Fruit fly (Drosophila melanogaster) whole organism, embryonic: ENCODE data around the gene PGRP-LE.

Experiments
- Ada2b ChIP-seq: fragments of 200-800 bp; sonication (Bioruptor generic); IDR thresholded peaks from 2 replicates; pipeline ENCODE4 v1.3.6; 2022; ENCODE audit warnings: missing biosample characterization, missing genetic modification characterization
- Blimp-1 ChIP-seq: fragments of 200-800 bp; sonication (Bioruptor generic); optimal IDR thresholded peaks from 3 replicates; lab custom pipeline; 2018; ENCODE audit warnings: missing biosample characterization, missing genetic modification characterization, mild to moderate bottlenecking, moderate library complexity, missing genetic modification reagents
- CG10431 ChIP-seq: fragments of 200-800 bp; sonication (Bioruptor generic); optimal IDR thresholded peaks from 3 replicates; lab custom pipeline; 2018; ENCODE audit warnings: missing biosample characterization, mild to moderate bottlenecking, missing genetic modification characterization
- CG11560 ChIP-seq: fragments of 200-800 bp; sonication (Bioruptor generic); IDR thresholded peaks from 3 replicates; pipeline ENCODE4 v1.3.6; 2022; ENCODE audit warnings: missing biosample characterization, missing genetic modification characterization
- CG15601 ChIP-seq: fragments of 200-800 bp; sonication (Bioruptor generic); optimal IDR thresholded peaks from 3 replicates; lab custom pipeline; 2019; ENCODE audit warnings: missing biosample characterization, mild to moderate bottlenecking, missing genetic modification characterization, moderate library complexity
- CG1603 ChIP-seq: fragments of 200-800 bp; sonication (Bioruptor generic); optimal IDR thresholded peaks from 2 replicates; lab custom pipeline; 2019; ENCODE audit warnings: missing biosample characterization, mild to moderate bottlenecking, missing genetic modification characterization, moderate library complexity
- CG17328 ChIP-seq: fragments of 200-800 bp; sonication (Bioruptor generic); IDR thresholded peaks from 2 replicates; pipeline ENCODE4 v1.3.6; 2022; ENCODE audit warnings: missing biosample characterization, missing genetic modification characterization
- CG17802 ChIP-seq: fragments of 200-800 bp; sonication (Bioruptor generic); optimal IDR thresholded peaks from 2 replicates; lab custom pipeline; 2018; ENCODE audit warnings: missing biosample characterization, mild to moderate bottlenecking, missing genetic modification characterization, moderate library complexity
- CG18619 ChIP-seq: fragments of 200-800 bp; sonication (Bioruptor generic); optimal IDR thresholded peaks from 3 replicates; lab custom pipeline; 2017; ENCODE audit warnings: missing biosample characterization, mild to moderate bottlenecking, missing genetic modification characterization
- CG2678 ChIP-seq: fragments of 200-800 bp; sonication (Bioruptor generic); optimal IDR thresholded peaks from 3 replicates; lab custom pipeline; 2019; ENCODE audit warnings: missing biosample characterization, mild to moderate bottlenecking, missing genetic modification characterization, moderate library complexity
- CG3407 ChIP-seq: fragments of 200-800 bp; sonication (Bioruptor generic); optimal IDR thresholded peaks from 2 replicates; lab custom pipeline; 2018; ENCODE audit warnings: missing biosample characterization, mild to moderate bottlenecking, missing genetic modification characterization
- CG34224 ChIP-seq: fragments of 200-800 bp; sonication (Bioruptor generic); IDR thresholded peaks from 3 replicates; pipeline ENCODE4 v1.3.6; 2022; ENCODE audit warnings: missing biosample characterization, missing genetic modification characterization; ENCODE audit not compliant: partially characterized antibody
- CG43689 ChIP-seq: fragments of 200-800 bp; sonication (Bioruptor generic); IDR thresholded peaks from 2 replicates; pipeline ENCODE4 v1.3.6; 2022; ENCODE audit warnings: missing biosample characterization, missing genetic modification characterization
- CG7786 ChIP-seq: fragments of 200-800 bp; sonication (Bioruptor generic); optimal IDR thresholded peaks from 2 replicates; lab custom pipeline; 2016; ENCODE audit warnings: missing biosample characterization, missing genetic modification characterization
- CG7987 ChIP-seq: fragments of 200-800 bp; sonication (Bioruptor generic); optimal IDR thresholded peaks from 2 replicates; lab custom pipeline; 2018; ENCODE audit warnings: missing biosample characterization, mild to moderate bottlenecking, missing genetic modification characterization, moderate library complexity
- CG8478 ChIP-seq: fragments of >200 bp; optimal IDR thresholded peaks from 2 replicates; lab custom pipeline; 2018
- CG8765 ChIP-seq: fragments of 200-800 bp; sonication (Bioruptor generic); IDR thresholded peaks from 2 replicates; pipeline ENCODE4 v1.3.6; 2022; ENCODE audit warnings: missing biosample characterization, missing genetic modification characterization
- Dll ChIP-seq: fragments of 200-800 bp; sonication (Bioruptor generic); IDR thresholded peaks from 4 replicates; pipeline ENCODE4 v1.3.6; 2022; ENCODE audit warnings: missing biosample characterization, missing genetic modification characterization; ENCODE audit not compliant: partially characterized antibody
- Doc3 ChIP-seq: fragments of 200-800 bp; sonication (Bioruptor generic); IDR thresholded peaks from 3 replicates; pipeline ENCODE4 v1.3.6; 2022; ENCODE audit warnings: missing biosample characterization, missing genetic modification characterization; ENCODE audit not compliant: partially characterized antibody
- Dp ChIP-seq: fragments of 200-800 bp; sonication (Bioruptor generic); optimal IDR thresholded peaks from 2 replicates; lab custom pipeline; 2018; ENCODE audit warnings: missing biosample characterization, mild to moderate bottlenecking, missing genetic modification characterization, moderate library complexity
- Fer2 ChIP-seq: fragments of 200-800 bp; sonication (Bioruptor generic); optimal IDR thresholded peaks from 2 replicates; lab custom pipeline; 2018; ENCODE audit warnings: missing biosample characterization, mild to moderate bottlenecking, missing genetic modification characterization, moderate library complexity
- Fer3 ChIP-seq: fragments of 200-800 bp; sonication (Bioruptor generic); optimal IDR thresholded peaks from 2 replicates; lab custom pipeline; 2018; ENCODE audit warnings: missing biosample characterization, mild to moderate bottlenecking, missing genetic modification characterization, moderate library complexity
- Gsc ChIP-seq: fragments of 200-800 bp; sonication (Bioruptor generic); IDR thresholded peaks from 2 replicates; pipeline ENCODE4 v1.3.6; 2022; ENCODE audit warnings: missing biosample characterization, missing genetic modification characterization
- Hand ChIP-seq: fragments of 200-800 bp; sonication (Bioruptor generic); optimal IDR thresholded peaks from 2 replicates; lab custom pipeline; 2017; ENCODE audit warnings: mild to moderate bottlenecking, missing biosample characterization, missing genetic modification reagents, missing genetic modification characterization
- Hey ChIP-seq: fragments of 200-800 bp; sonication (Bioruptor generic); optimal IDR thresholded peaks from 3 replicates; lab custom pipeline; 2018; ENCODE audit warnings: missing biosample characterization, mild to moderate bottlenecking, missing genetic modification characterization
- MESR4 ChIP-seq: fragments of 200-800 bp; sonication (Bioruptor generic); optimal IDR thresholded peaks from 2 replicates; lab custom pipeline; 2018; ENCODE audit warnings: missing biosample characterization, mild to moderate bottlenecking, missing genetic modification characterization, moderate library complexity
- Max ChIP-seq: fragments of 200-800 bp; sonication (Bioruptor generic); optimal IDR thresholded peaks from 2 replicates; lab custom pipeline; 2016; ENCODE audit warnings: missing biosample characterization, mild to moderate bottlenecking, missing genetic modification characterization
- NFAT ChIP-seq: fragments of 200-800 bp; sonication (Bioruptor generic); IDR thresholded peaks from 2 replicates; pipeline ENCODE4 v1.3.6; 2022; ENCODE audit warnings: missing biosample characterization, missing genetic modification characterization
- Optix ChIP-seq: fragments of 200-800 bp; sonication (Bioruptor generic); IDR thresholded peaks from 3 replicates; pipeline ENCODE4 v1.3.6; 2022; ENCODE audit warnings: missing biosample characterization, missing genetic modification characterization
- Rx ChIP-seq: fragments of 200-800 bp; sonication (Bioruptor generic); IDR thresholded peaks from 2 replicates; pipeline ENCODE4 v1.3.6; 2022; ENCODE audit warnings: missing biosample characterization, missing genetic modification characterization
- Scr ChIP-seq: fragments of 200-800 bp; sonication (Bioruptor generic); IDR thresholded peaks from 2 replicates; pipeline ENCODE4 v1.3.6; 2022; ENCODE audit warnings: missing biosample characterization, missing genetic modification characterization; ENCODE audit not compliant: partially characterized antibody
- Side ChIP-seq: fragments of 200-800 bp; sonication (Bioruptor generic); optimal IDR thresholded peaks from 2 replicates; lab custom pipeline; 2016; ENCODE audit warnings: missing biosample characterization, missing genetic modification characterization
- Taf1 ChIP-seq: fragments of 200-800 bp; sonication (Bioruptor generic); IDR thresholded peaks from 2 replicates; pipeline ENCODE4 v1.3.6; 2022; ENCODE audit warnings: missing biosample characterization, missing genetic modification characterization
- Tbp ChIP-seq: fragments of >200 bp; optimal IDR thresholded peaks from 2 replicates; lab custom pipeline; 2018; ENCODE audit warnings: missing biosample characterization, missing genetic modification characterization
- Trl ChIP-seq, 3 experiments: fragments of >200 bp in 2 of 3; fragments of 200-800 bp in 1 of 3; sonication (Bioruptor generic) in 1 of 3; optimal IDR thresholded peaks; 2 replicates in 1 of 3; 3 replicates in 2 of 3; lab custom pipeline; 2016 to 2017; ENCODE audit warnings: missing biosample characterization in 1 of 3, missing genetic modification characterization in 1 of 3
- al ChIP-seq: fragments of 200-800 bp; sonication (Bioruptor generic); IDR thresholded peaks from 2 replicates; pipeline ENCODE4 v1.3.6; 2022; ENCODE audit warnings: missing biosample characterization, missing genetic modification characterization
- br ChIP-seq: fragments of >200 bp; optimal IDR thresholded peaks from 2 replicates; lab custom pipeline; 2017
- cad ChIP-seq: fragments of >200 bp; optimal IDR thresholded peaks from 2 replicates; lab custom pipeline; 2017; ENCODE audit warnings: missing biosample characterization, missing genetic modification characterization
- cg ChIP-seq: fragments of 200-800 bp; sonication (Bioruptor generic); optimal IDR thresholded peaks from 3 replicates; lab custom pipeline; 2019; ENCODE audit warnings: missing biosample characterization, mild to moderate bottlenecking, missing genetic modification characterization, moderate library complexity
- chinmo ChIP-seq: fragments of 200-800 bp; sonication (Bioruptor generic); IDR thresholded peaks from 4 replicates; pipeline ENCODE4 v1.3.6; 2022; ENCODE audit warnings: missing biosample characterization, missing genetic modification characterization; ENCODE audit not compliant: partially characterized antibody
- disco-r ChIP-seq: fragments of 200-800 bp; sonication (Bioruptor generic); optimal IDR thresholded peaks from 2 replicates; lab custom pipeline; 2016; ENCODE audit warnings: missing biosample characterization, missing genetic modification characterization
- esg ChIP-seq: fragments of 200-800 bp; sonication (Bioruptor generic); conservative IDR thresholded peaks from 2 replicates; pipeline ENCODE4 v1.3.6; 2022; ENCODE audit warnings: missing biosample characterization, missing genetic modification characterization
- h ChIP-seq: fragments of >200 bp; optimal IDR thresholded peaks from 2 replicates; lab custom pipeline; 2017
- hb ChIP-seq: fragments of 200-800 bp; sonication (Bioruptor generic); IDR thresholded peaks from 3 replicates; pipeline ENCODE4 v1.3.6; 2022; ENCODE audit warnings: missing biosample characterization, missing genetic modification characterization; ENCODE audit not compliant: partially characterized antibody
- ind ChIP-seq: fragments of 200-800 bp; sonication (Bioruptor generic); optimal IDR thresholded peaks from 3 replicates; lab custom pipeline; 2016; ENCODE audit warnings: missing biosample characterization, missing genetic modification characterization
- kni ChIP-seq: fragments of 200-800 bp; sonication (Bioruptor generic); optimal IDR thresholded peaks from 3 replicates; lab custom pipeline; 2017; ENCODE audit warnings: mild to moderate bottlenecking, missing biosample characterization, missing genetic modification reagents, missing genetic modification characterization
- knrl ChIP-seq: fragments of 200-800 bp; sonication (Bioruptor generic); IDR thresholded peaks from 3 replicates; pipeline ENCODE4 v1.3.6; 2022; ENCODE audit warnings: missing biosample characterization, missing genetic modification characterization; ENCODE audit not compliant: partially characterized antibody
- sens ChIP-seq: fragments of 200-800 bp; sonication (Bioruptor generic); peaks from one replicate; lab custom pipeline; 2016; ENCODE audit warnings: missing biosample characterization, missing genetic modification characterization
- ssp ChIP-seq: fragments of 200-800 bp; sonication (Bioruptor generic); IDR thresholded peaks from 2 replicates; pipeline ENCODE4 v1.3.6; 2022; ENCODE audit warnings: missing biosample characterization, missing genetic modification characterization
- tin ChIP-seq: fragments of 200-800 bp; sonication (Bioruptor generic); optimal IDR thresholded peaks from 3 replicates; lab custom pipeline; 2016; ENCODE audit warnings: missing biosample characterization, missing genetic modification characterization
- wor ChIP-seq: fragments of 200-800 bp; sonication (Bioruptor generic); IDR thresholded peaks from 2 replicates; pipeline ENCODE4 v1.3.6; 2022; ENCODE audit warnings: missing biosample characterization, missing genetic modification characterization
- zfh2 ChIP-seq: fragments of 200-800 bp; sonication (Bioruptor generic); optimal IDR thresholded peaks from 2 replicates; lab custom pipeline; 2016; ENCODE audit warnings: missing biosample characterization, missing genetic modification characterization

The PGRP-LE gene

dm6 chrX:15841346-15841745 is 37.7 kb upstream of the PGRP-LE start (continued):
- TF ChIP-seq Fer2 (tag; lab: Kevin White, UChicago) (no peak), Scr (peak; percentile 76), ind (GFP tag; lab: Kevin White, UChicago) (no peak), CG17802 (tag; lab: Kevin White, UChicago) (no peak), CG3407 (GFP tag; lab: Kevin White, UChicago) (no peak), CG7786 (GFP tag; lab: Kevin White, UChicago) (no peak), Max (GFP tag; lab: Kevin White, UChicago) (no peak), CG8765 (no peak), hb (GFP tag; lab: Robert Waterston, UW) (peak; percentile 88), Tbp (GFP tag; lab: Kevin White, UChicago) (no peak), chinmo (GFP tag; lab: Robert Waterston, UW) (peak; percentile 81; the same call in 3 of the 4 replicates), CG11560 (tag; lab: Robert Waterston, UW) (no peak), Dp (GFP tag; lab: Kevin White, UChicago) (peak; percentile 55), Fer3 (tag; lab: Kevin White, UChicago) (no peak), CG15601 (no peak), br (no peak), Hey (no peak), CG18619 (no peak), CG7987 (no peak), Dll (GFP tag; lab: Robert Waterston, UW) (peak; percentile 65; the same call in 3 of the 4 replicates), disco-r (GFP tag; lab: Kevin White, UChicago) (no peak), Ada2b (GFP tag; lab: Robert Waterston, UW) (no peak), sens (no peak), tin (GFP tag; lab: Kevin White, UChicago) (no peak), Trl (optimal IDR thresholded peaks at IDR 0.05; lab: Kevin White, UChicago) (no peak), Trl (GFP tag; optimal IDR thresholded peaks at IDR 0.05; lab: Kevin White, UChicago) (no peak), CG43689 (GFP tag; lab: Robert Waterston, UW) (no peak), MESR4 (GFP tag; lab: Kevin White, UChicago) (no peak), h (lab: Kevin White, UChicago) (no peak), Doc3 (GFP tag; lab: Robert Waterston, UW) (peak; percentile 70; the same call in 2 of the 3 replicates), cad (no peak), Gsc (GFP tag; lab: Robert Waterston, UW) (no peak), Side (GFP tag; lab: Kevin White, UChicago) (no peak), Rx (no peak), knrl (GFP tag; lab: Robert Waterston, UW) (peak; percentile 64; the same call in 2 of the 3 replicates), CG34224 (GFP tag; lab: Robert Waterston, UW) (peak; percentile 60; the same call in 2 of the 3 replicates), Hand (GFP tag; lab: Kevin White, UChicago) (no peak), ssp (GFP tag; lab: Robert Waterston, UW) (no peak), wor (GFP tag; lab: Robert Waterston, UW) (no peak), kni (GFP tag; lab: Kevin White, UChicago) (no peak), al (GFP tag; lab: Robert Waterston, UW) (no peak), Optix (GFP tag; lab: Robert Waterston, UW) (no peak), Taf1 (GFP tag; lab: Robert Waterston, UW) (no peak), zfh2 (GFP tag; lab: Kevin White, UChicago) (no peak), CG2678 (tag; lab: Kevin White, UChicago) (no peak), CG1603 (tag; lab: Kevin White, UChicago) (no peak), NFAT (no peak), cg (GFP tag; lab: Kevin White, UChicago) (no peak), CG10431 (GFP tag; lab: Kevin White, UChicago) (no peak), CG8478 (lab: Kevin White, UChicago) (no peak), CG17328 (GFP tag; lab: Robert Waterston, UW) (no peak), Blimp-1 (no peak), esg (GFP tag; lab: Robert Waterston, UW) (no peak)
